Worm (Caenorhabditis elegans) whole organism, mixed stage, embryonic: ENCODE measurements around the gene F29A7.4.

Source experiments
- blmp-1 ChIP-seq: fragments of 150-350 bp; optimal IDR thresholded peaks from 2 replicates; lab custom pipeline; 2014; ENCODE audit warnings: missing biosample characterization, missing genetic modification characterization
- nhr-12 ChIP-seq: fragments of 150-350 bp; optimal IDR thresholded peaks from 2 replicates; lab custom pipeline; 2014; ENCODE audit warnings: missing biosample characterization, missing genetic modification characterization
- nhr-28 ChIP-seq: fragments of 150-350 bp; optimal IDR thresholded peaks from 2 replicates; lab custom pipeline; 2014; ENCODE audit warnings: missing biosample characterization, missing genetic modification characterization
- ztf-11 ChIP-seq: fragments of 150-350 bp; optimal IDR thresholded peaks from 2 replicates; lab custom pipeline; 2014; ENCODE audit warnings: missing biosample characterization, missing genetic modification characterization

ce11 chrII:2779253-2779652 is 29.5 kb downstream of the F29A7.4 start, which contains the start of gene F08D12.3:
- TF ChIP-seq nhr-28 (tag; lab: Kevin White, UChicago) (no peak), ztf-11 (tag; lab: Kevin White, UChicago) (no peak), blmp-1 (no peak), nhr-12 (tag; lab: Kevin White, UChicago) (no peak)
